Worm (Caenorhabditis elegans) whole organism, young adult: ENCODE data around the gene srab-3.

Source experiments
- F39B2.1 ChIP-seq: fragments of 200-800 bp; sonication (Bioruptor generic); IDR thresholded peaks from 2 replicates; pipeline ENCODE4 v1.3.6; 2022; ENCODE audit warnings: missing genetic modification reagents, missing genetic modification characterization, missing compliant biosample characterization
- F57C9.4 ChIP-seq: sonication (generic microtip); optimal IDR thresholded peaks from 2 replicates; lab custom pipeline; 2017; ENCODE audit warnings: mild to moderate bottlenecking, missing genetic modification characterization, missing compliant biosample characterization
- Y53G8AR.9 ChIP-seq: fragments of 200-800 bp; sonication (Bioruptor generic); conservative IDR thresholded peaks from 2 replicates; pipeline ENCODE4 v1.3.6; 2022; ENCODE audit warnings: missing genetic modification reagents, missing genetic modification characterization, missing compliant biosample characterization
- aptf-3 ChIP-seq: fragments of 200-800 bp; sonication (Bioruptor generic); IDR thresholded peaks from 2 replicates; pipeline ENCODE4 v1.3.6; 2022; ENCODE audit warnings: missing genetic modification characterization, missing compliant biosample characterization
- attf-5 ChIP-seq: fragments of 200-800 bp; sonication (Bioruptor generic); optimal IDR thresholded peaks from 2 replicates; lab custom pipeline; 2018; ENCODE audit warnings: mild to moderate bottlenecking, missing genetic modification characterization, missing compliant biosample characterization
- bed-1 ChIP-seq: fragments of 200-800 bp; sonication (Bioruptor generic); IDR thresholded peaks from 2 replicates; pipeline ENCODE4 v1.3.6; 2022; ENCODE audit warnings: missing genetic modification reagents, missing genetic modification characterization, missing compliant biosample characterization
- bed-2 ChIP-seq: fragments of 200-800 bp; sonication (Bioruptor generic); IDR thresholded peaks from 2 replicates; pipeline ENCODE4 v1.3.6; 2022; ENCODE audit warnings: missing genetic modification reagents, missing genetic modification characterization, missing compliant biosample characterization
- ccch-3 ChIP-seq: fragments of 200-800 bp; sonication (Bioruptor generic); optimal IDR thresholded peaks from 2 replicates; lab custom pipeline; 2018; ENCODE audit warnings: mild to moderate bottlenecking, missing genetic modification characterization, missing compliant biosample characterization
- cebp-1 ChIP-seq, 2 experiments: fragments of 200-800 bp in 1 of 2; sonication (Bioruptor generic) in 1 of 2; sonication (generic microtip) in 1 of 2; IDR thresholded peaks in 1 of 2; optimal IDR thresholded peaks in 1 of 2; 2 replicates each; pipeline versions ENCODE4 v1.3.6 to Lab custom; 2017 to 2022; ENCODE audit warnings: missing compliant biosample characterization in 2 of 2, missing genetic modification characterization in 2 of 2, mild to moderate bottlenecking in 1 of 2, missing genetic modification reagents in 1 of 2, moderate library complexity in 1 of 2
- ceh-100 ChIP-seq: fragments of 200-800 bp; sonication (Bioruptor generic); IDR thresholded peaks from 2 replicates; pipeline ENCODE4 v1.3.6; 2022; ENCODE audit warnings: missing genetic modification reagents, missing genetic modification characterization, missing compliant biosample characterization
- ceh-40 ChIP-seq: fragments of 200-800 bp; sonication (Bioruptor generic); IDR thresholded peaks from 2 replicates; pipeline ENCODE4 v1.3.6; 2022; ENCODE audit warnings: missing genetic modification characterization, missing compliant biosample characterization
- chd-7 ChIP-seq: sonication (generic microtip); optimal IDR thresholded peaks from 2 replicates; lab custom pipeline; 2016; ENCODE audit warnings: mild to moderate bottlenecking, missing genetic modification characterization, moderate library complexity, missing compliant biosample characterization
- die-1 ChIP-seq: sonication (generic microtip); optimal IDR thresholded peaks from 2 replicates; lab custom pipeline; 2016; ENCODE audit warnings: missing genotype, mild to moderate bottlenecking, missing genetic modification characterization, missing compliant biosample characterization
- dpl-1 ChIP-seq: fragments of 150-350 bp; optimal IDR thresholded peaks from 2 replicates; lab custom pipeline; 2014; ENCODE audit warnings: missing biosample characterization, missing genetic modification reagents, missing genetic modification characterization
- ekl-4 ChIP-seq: fragments of 200-800 bp; sonication (Bioruptor generic); IDR thresholded peaks from 2 replicates; pipeline ENCODE4 v1.3.6; 2022; ENCODE audit warnings: missing genetic modification reagents, missing genetic modification characterization, missing compliant biosample characterization
- gei-17 ChIP-seq: fragments of 200-800 bp; sonication (Bioruptor generic); optimal IDR thresholded peaks from 2 replicates; lab custom pipeline; 2018; ENCODE audit warnings: mild to moderate bottlenecking, missing genetic modification characterization, missing compliant biosample characterization
- lin-26 ChIP-seq: fragments of 200-800 bp; sonication (Bioruptor generic); IDR thresholded peaks from 2 replicates; pipeline ENCODE4 v1.3.6; 2022; ENCODE audit warnings: missing genetic modification reagents, missing genetic modification characterization, missing compliant biosample characterization
- madf-3 ChIP-seq: fragments of 200-800 bp; sonication (Bioruptor generic); IDR thresholded peaks from 2 replicates; pipeline ENCODE4 v1.3.6; 2022; ENCODE audit warnings: missing genetic modification reagents, missing genetic modification characterization, missing compliant biosample characterization
- madf-6 ChIP-seq: fragments of 200-800 bp; sonication (Bioruptor generic); IDR thresholded peaks from 2 replicates; pipeline ENCODE4 v1.3.6; 2022; ENCODE audit warnings: missing genetic modification reagents, missing genetic modification characterization, missing compliant biosample characterization
- madf-8 ChIP-seq: fragments of 200-800 bp; sonication (Bioruptor generic); conservative IDR thresholded peaks from 2 replicates; pipeline ENCODE4 v1.3.6; 2022; ENCODE audit warnings: missing genetic modification reagents, missing genetic modification characterization, missing compliant biosample characterization
- nfyb-1 ChIP-seq: fragments of 200-800 bp; sonication (Bioruptor generic); IDR thresholded peaks from 2 replicates; pipeline ENCODE4 v1.3.6; 2022; ENCODE audit warnings: missing genetic modification reagents, missing genetic modification characterization, missing compliant biosample characterization
- nhr-80 ChIP-seq: sonication (generic microtip); optimal IDR thresholded peaks from 2 replicates; lab custom pipeline; 2016; ENCODE audit warnings: missing genetic modification characterization, missing compliant biosample characterization
- nhr-90 ChIP-seq: sonication (generic microtip); optimal IDR thresholded peaks from 2 replicates; lab custom pipeline; 2016; ENCODE audit warnings: missing genotype, mild to moderate bottlenecking, missing genetic modification characterization, missing compliant biosample characterization
- rpc-1 ChIP-seq, 2 experiments: fragments of 150-350 bp in 1 of 2; sonication (generic microtip) in 1 of 2; optimal IDR thresholded peaks; 2 replicates each; lab custom pipeline; 2014 to 2018; ENCODE audit warnings: missing biosample characterization in 1 of 2, missing genetic modification characterization in 1 of 2, missing genetic modification reagents in 1 of 2, missing genotype in 1 of 2
- snpc-4 ChIP-seq, 5 experiments: fragments of 150-350 bp in 1 of 5; sonication (generic microtip) in 4 of 5; optimal IDR thresholded peaks; 2 replicates each; lab custom pipeline; 2014 to 2018; ENCODE audit warnings: missing genetic modification characterization in 5 of 5, missing biosample characterization in 3 of 5, antibody characterized with exemption in 2 of 5, mild to moderate bottlenecking in 2 of 5, missing compliant biosample characterization in 2 of 5, missing genotype in 2 of 5, moderate library complexity in 2 of 5, missing genetic modification reagents in 1 of 5
- somi-1 ChIP-seq: fragments of 200-800 bp; sonication (Bioruptor generic); optimal IDR thresholded peaks from 2 replicates; lab custom pipeline; 2018; ENCODE audit warnings: mild to moderate bottlenecking, missing genetic modification characterization, missing compliant biosample characterization
- tlf-1 ChIP-seq: fragments of 200-800 bp; sonication (Bioruptor generic); optimal IDR thresholded peaks from 2 replicates; lab custom pipeline; 2018; ENCODE audit warnings: mild to moderate bottlenecking, missing genetic modification characterization, missing compliant biosample characterization
- xnd-1 ChIP-seq: sonication (generic microtip); optimal IDR thresholded peaks from 2 replicates; lab custom pipeline; 2016; ENCODE audit warnings: missing genotype, missing genetic modification reagents, missing genetic modification characterization, missing compliant biosample characterization
- zfh-2 ChIP-seq: fragments of 200-800 bp; sonication (Bioruptor generic); conservative IDR thresholded peaks from 2 replicates; pipeline ENCODE4 v1.3.6; 2022; ENCODE audit warnings: missing genetic modification reagents, missing genetic modification characterization, missing compliant biosample characterization

The srab-3 gene

ce11 chrV:5089497-5090134 is 18.1 kb downstream of the srab-3 start, which contains the start of gene glb-32:
Gene glb-32, minus strand, starts transcription at chrV:5089547.
- TF ChIP-seq nfyb-1 (no peak), aptf-3 (GFP tag; lab: Robert Waterston, UW) (no peak), ceh-40 (GFP tag; lab: Robert Waterston, UW) (no peak), nhr-90 (tag; lab: Kevin White, UChicago) (no peak), bed-1 (GFP tag; lab: Robert Waterston, UW) (no peak), snpc-4 (GFP tag; optimal IDR thresholded peaks at IDR 0.05; lab: Kevin White, UChicago) (no peak), snpc-4 (tag; optimal IDR thresholded peaks at IDR 0.05; lab: Kevin White, UChicago) (no peak), F39B2.1 (GFP tag; lab: Robert Waterston, UW) (no peak), F57C9.4 (tag; lab: Kevin White, UChicago) (no peak), ekl-4 (GFP tag; lab: Robert Waterston, UW) (no peak), tlf-1 (GFP tag; lab: Kevin White, UChicago) (no peak), lin-26 (no peak), gei-17 (GFP tag; lab: Kevin White, UChicago) (no peak), die-1 (no peak), attf-5 (no peak), rpc-1 (optimal IDR thresholded peaks at IDR 0.05; lab: Kevin White, UChicago) (no peak), rpc-1 (tag; optimal IDR thresholded peaks at IDR 0.05; lab: Kevin White, UChicago) (no peak), chd-7 (tag; lab: Kevin White, UChicago) (no peak), bed-2 (GFP tag; lab: Robert Waterston, UW) (no peak), xnd-1 (no peak), Y53G8AR.9 (GFP tag; lab: Robert Waterston, UW) (no peak)
- TF ChIP-seq, all 124 proteins: peak for 0

- TF ChIP-seq somi-1 = no peak
- peak; percentile 21; the same call in 1 of the 2 replicates for TF ChIP-seq zfh-2
Observed at ce11 chrV:5088311-5088710, 19.4 kb downstream of the srab-3 start.

DNA sequence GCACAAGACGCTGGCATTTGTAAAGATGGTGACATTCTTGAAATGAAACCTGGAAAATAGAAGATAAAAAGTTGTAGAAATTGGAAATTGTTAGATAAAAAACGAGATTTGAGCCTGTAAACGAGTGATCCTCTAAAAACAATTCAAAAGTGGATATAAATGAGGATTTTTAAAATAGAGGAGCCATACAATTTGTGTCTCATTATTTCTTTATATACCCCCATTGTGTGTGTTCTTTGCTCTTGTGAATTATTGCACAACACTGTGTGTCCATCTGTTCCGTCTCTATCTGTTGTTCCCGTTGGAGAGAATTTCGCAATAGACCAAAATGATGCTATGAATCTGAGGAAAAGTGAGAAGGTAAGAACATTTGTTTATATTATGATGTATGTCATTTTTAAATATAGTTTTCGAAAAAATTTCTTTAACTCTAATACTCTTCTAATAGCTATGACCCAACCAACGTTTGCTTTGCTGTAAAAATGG is 20.8 kb downstream of the srab-3 start, which contains the start of gene Y58A7A.5:
Gene Y58A7A.5 (minus strand): TSS at position 51 of the 486 bp plus-strand sequence.
- TF ChIP-seq nhr-80 (peak; percentile 9), cebp-1 (GFP tag; IDR thresholded peaks at IDR 0.05; lab: Robert Waterston, UW) (peak; percentile 94), cebp-1 (tag; optimal IDR thresholded peaks at IDR 0.05; lab: Kevin White, UChicago) (peak; percentile 99), attf-5 (peak; percentile 16), dpl-1 (no peak), madf-6 (GFP tag; lab: Robert Waterston, UW) (no peak)

DNA sequence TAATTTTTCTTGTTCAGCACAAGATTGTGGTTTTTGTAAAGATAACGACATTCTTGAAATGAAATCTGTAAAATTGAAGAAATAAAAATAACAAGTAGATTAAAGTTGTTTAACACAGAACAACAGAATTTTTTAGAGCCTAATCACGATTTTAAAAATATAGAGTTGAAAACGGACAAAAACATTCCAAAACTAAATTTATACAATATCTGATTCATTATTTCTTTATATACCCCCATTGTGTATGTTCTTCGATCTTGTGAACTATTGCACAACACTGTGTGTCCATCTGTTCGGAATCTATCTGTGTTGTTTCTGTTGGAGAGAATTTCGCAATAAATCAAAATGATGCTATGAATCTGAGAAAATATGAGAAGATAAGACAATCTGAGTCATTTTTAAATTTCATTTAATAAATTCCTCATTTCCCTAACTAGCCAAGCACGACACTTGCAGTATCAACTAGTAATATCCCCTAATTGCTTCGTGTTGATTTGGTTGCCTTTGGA is 22.7 kb downstream of the srab-3 start, which contains the start of gene Y58A7A.4:
Gene Y58A7A.4 (minus strand): TSS at position 51 of the 509 bp plus-strand sequence.
- TF ChIP-seq ekl-4 (GFP tag; lab: Robert Waterston, UW) (no peak), ccch-3 (GFP tag; lab: Kevin White, UChicago) (no peak), cebp-1 (GFP tag; IDR thresholded peaks at IDR 0.05; lab: Robert Waterston, UW) (peak; percentile 68; the same call in 1 of the 2 replicates), cebp-1 (tag; optimal IDR thresholded peaks at IDR 0.05; lab: Kevin White, UChicago) (peak; percentile 90), madf-3 (GFP tag; lab: Robert Waterston, UW) (no peak), ceh-100 (GFP tag; lab: Robert Waterston, UW) (no peak), madf-8 (GFP tag; lab: Robert Waterston, UW) (no peak)
